Worm (Caenorhabditis elegans) whole organism, L3 larva: ENCODE data around the gene dyf-2.

ENCODE experiments used
- R02D3.7 ChIP-seq: fragments of 150-350 bp; optimal IDR thresholded peaks from 2 replicates; lab custom pipeline; 2014; ENCODE audit warnings: missing biosample characterization, missing genetic modification characterization
- ZK546.5 ChIP-seq: sonication (generic microtip); optimal IDR thresholded peaks from 2 replicates; lab custom pipeline; 2017; ENCODE audit warnings: missing biosample characterization, missing genetic modification characterization
- ama-1 ChIP-seq: fragments of 150-350 bp; optimal IDR thresholded peaks from 2 replicates; lab custom pipeline; 2018
- ceh-16 ChIP-seq: sonication (generic microtip); optimal IDR thresholded peaks from 2 replicates; lab custom pipeline; 2017; ENCODE audit warnings: missing biosample characterization, missing genetic modification characterization
- ceh-28 ChIP-seq: fragments of 150-350 bp; optimal IDR thresholded peaks from 2 replicates; lab custom pipeline; 2014; ENCODE audit warnings: missing biosample characterization, missing genetic modification reagents, missing genetic modification characterization
- ceh-82 ChIP-seq: fragments of 150-350 bp; optimal IDR thresholded peaks from 2 replicates; lab custom pipeline; 2014; ENCODE audit warnings: missing biosample characterization, missing genetic modification characterization
- ceh-9 ChIP-seq: sonication (generic microtip); optimal IDR thresholded peaks from 2 replicates; lab custom pipeline; 2018; ENCODE audit warnings: missing biosample characterization, missing genetic modification characterization
- daf-12 ChIP-seq: fragments of 150-350 bp; optimal IDR thresholded peaks from 2 replicates; lab custom pipeline; 2014; ENCODE audit warnings: missing biosample characterization, missing genetic modification reagents, missing genetic modification characterization
- egl-27 ChIP-seq: sonication (generic microtip); optimal IDR thresholded peaks from 4 replicates; lab custom pipeline; 2017; ENCODE audit warnings: missing biosample characterization, missing genetic modification reagents, missing genetic modification characterization
- egl-5 ChIP-seq: fragments of 150-350 bp; optimal IDR thresholded peaks from 2 replicates; lab custom pipeline; 2017; ENCODE audit warnings: missing biosample characterization, missing genetic modification reagents, missing genetic modification characterization, inconsistent platforms
- elt-1 ChIP-seq: fragments of 150-350 bp; optimal IDR thresholded peaks from 2 replicates; lab custom pipeline; 2014; ENCODE audit warnings: missing biosample characterization, missing genetic modification characterization
- elt-2 ChIP-seq: sonication (generic microtip); optimal IDR thresholded peaks from 2 replicates; lab custom pipeline; 2016; ENCODE audit warnings: missing genetic modification reagents, mild to moderate bottlenecking, missing genetic modification characterization, missing compliant biosample characterization
- elt-3 ChIP-seq, 3 experiments: fragments of 150-350 bp in 1 of 3; sonication (generic microtip) in 2 of 3; optimal IDR thresholded peaks; 2 replicates in 2 of 3; 4 replicates in 1 of 3; lab custom pipeline; 2014 to 2017; ENCODE audit warnings: missing biosample characterization in 3 of 3, missing genetic modification characterization in 3 of 3
- eor-1 ChIP-seq, 2 experiments: fragments of 150-350 bp; optimal IDR thresholded peaks; 2 replicates each; lab custom pipeline; 2014 to 2018; ENCODE audit warnings: missing biosample characterization in 2 of 2, missing genetic modification characterization in 2 of 2
- fkh-2 ChIP-seq: fragments of 150-350 bp; optimal IDR thresholded peaks from 2 replicates; lab custom pipeline; 2014; ENCODE audit warnings: missing biosample characterization, missing genetic modification reagents, missing genetic modification characterization
- hmg-11 ChIP-seq: sonication (generic microtip); optimal IDR thresholded peaks from 2 replicates; lab custom pipeline; 2016; ENCODE audit warnings: missing genetic modification characterization, missing compliant biosample characterization
- jun-1 ChIP-seq: fragments of 150-350 bp; optimal IDR thresholded peaks from 2 replicates; lab custom pipeline; 2014; ENCODE audit warnings: missing biosample characterization, missing genetic modification reagents, missing genetic modification characterization
- lin-15B ChIP-seq: fragments of 150-350 bp; optimal IDR thresholded peaks from 2 replicates; lab custom pipeline; 2014; ENCODE audit warnings: missing biosample characterization, missing genetic modification characterization
- lin-39 ChIP-seq: fragments of 150-350 bp; optimal IDR thresholded peaks from 2 replicates; lab custom pipeline; 2018; ENCODE audit warnings: missing biosample characterization, missing genetic modification reagents, missing genetic modification characterization
- lsy-12 ChIP-seq: sonication (generic microtip); optimal IDR thresholded peaks from 2 replicates; lab custom pipeline; 2016; ENCODE audit warnings: mild to moderate bottlenecking, missing genetic modification characterization, missing compliant biosample characterization
- mdl-1 ChIP-seq: fragments of 150-350 bp; optimal IDR thresholded peaks from 2 replicates; lab custom pipeline; 2014; ENCODE audit warnings: missing biosample characterization, missing genetic modification characterization
- mml-1 ChIP-seq: fragments of 150-350 bp; sonication (generic microtip); optimal IDR thresholded peaks from 3 replicates; lab custom pipeline; 2014; ENCODE audit warnings: missing biosample characterization, missing genetic modification characterization
- nfya-1 ChIP-seq: sonication (generic microtip); optimal IDR thresholded peaks from 2 replicates; lab custom pipeline; 2017; ENCODE audit warnings: missing genetic modification characterization, mild to moderate bottlenecking, missing compliant biosample characterization, antibody characterized with exemption, moderate library complexity; ENCODE audit not compliant: insufficient read depth
- nhr-11 ChIP-seq: fragments of 150-350 bp; optimal IDR thresholded peaks from 2 replicates; lab custom pipeline; 2014; ENCODE audit warnings: missing biosample characterization, missing genetic modification characterization
- nhr-12 ChIP-seq: fragments of 150-350 bp; optimal IDR thresholded peaks from 2 replicates; lab custom pipeline; 2014; ENCODE audit warnings: missing biosample characterization, missing genetic modification characterization
- nhr-23 ChIP-seq: fragments of 150-350 bp; optimal IDR thresholded peaks from 2 replicates; lab custom pipeline; 2014; ENCODE audit warnings: missing biosample characterization, missing genetic modification reagents, missing genetic modification characterization
- nhr-237 ChIP-seq: fragments of 150-350 bp; optimal IDR thresholded peaks from 2 replicates; lab custom pipeline; 2014; ENCODE audit warnings: missing biosample characterization, missing genetic modification characterization
- nhr-25 ChIP-seq: sonication (generic microtip); optimal IDR thresholded peaks from 2 replicates; lab custom pipeline; 2017; ENCODE audit warnings: missing biosample characterization, missing genetic modification characterization
- nhr-28 ChIP-seq: fragments of 150-350 bp; optimal IDR thresholded peaks from 2 replicates; lab custom pipeline; 2014; ENCODE audit warnings: missing biosample characterization, missing genetic modification characterization
- nhr-43 ChIP-seq: sonication (generic microtip); optimal IDR thresholded peaks from 2 replicates; lab custom pipeline; 2016; ENCODE audit warnings: mild to moderate bottlenecking, missing genetic modification characterization, missing compliant biosample characterization; ENCODE audit not compliant: poor library complexity, severe bottlenecking
- nhr-67 ChIP-seq: fragments of 150-350 bp; optimal IDR thresholded peaks from 2 replicates; lab custom pipeline; 2014; ENCODE audit warnings: missing biosample characterization, missing genetic modification characterization
- pha-4 ChIP-seq: fragments of 150-350 bp; optimal IDR thresholded peaks from 2 replicates; lab custom pipeline; 2014; ENCODE audit warnings: missing biosample characterization, missing genetic modification reagents, missing genetic modification characterization
- pqm-1 ChIP-seq: fragments of 150-350 bp; optimal IDR thresholded peaks from 2 replicates; lab custom pipeline; 2017; ENCODE audit warnings: missing biosample characterization, missing genetic modification characterization, inconsistent platforms
- sea-2 ChIP-seq: fragments of 150-350 bp; sonication (generic microtip); optimal IDR thresholded peaks from 4 replicates; lab custom pipeline; 2014; ENCODE audit warnings: missing biosample characterization, missing genetic modification reagents, missing genetic modification characterization
- skn-1 ChIP-seq: fragments of 150-350 bp; optimal IDR thresholded peaks from 2 replicates; lab custom pipeline; 2014; ENCODE audit warnings: missing biosample characterization, missing genetic modification characterization
- tbx-2 ChIP-seq: sonication (generic microtip); optimal IDR thresholded peaks from 2 replicates; lab custom pipeline; 2016; ENCODE audit warnings: mild to moderate bottlenecking, missing genetic modification characterization, missing compliant biosample characterization
- unc-39 ChIP-seq: sonication (generic microtip); optimal IDR thresholded peaks from 4 replicates; lab custom pipeline; 2017; ENCODE audit warnings: missing biosample characterization, missing genetic modification characterization
- unc-62 ChIP-seq: fragments of 150-350 bp; sonication (generic microtip); optimal IDR thresholded peaks from 4 replicates; lab custom pipeline; 2014; ENCODE audit warnings: missing biosample characterization, missing genetic modification reagents, missing genetic modification characterization
- zag-1 ChIP-seq: fragments of 150-350 bp; optimal IDR thresholded peaks from 2 replicates; lab custom pipeline; 2014; ENCODE audit warnings: missing biosample characterization, missing genetic modification characterization
- ztf-11 ChIP-seq: fragments of 150-350 bp; optimal IDR thresholded peaks from 2 replicates; lab custom pipeline; 2014; ENCODE audit warnings: missing biosample characterization, missing genetic modification characterization
- ztf-4 ChIP-seq: fragments of 150-350 bp; optimal IDR thresholded peaks from 2 replicates; lab custom pipeline; 2014; ENCODE audit warnings: missing biosample characterization, missing genetic modification characterization

Gene dyf-2

DNA sequence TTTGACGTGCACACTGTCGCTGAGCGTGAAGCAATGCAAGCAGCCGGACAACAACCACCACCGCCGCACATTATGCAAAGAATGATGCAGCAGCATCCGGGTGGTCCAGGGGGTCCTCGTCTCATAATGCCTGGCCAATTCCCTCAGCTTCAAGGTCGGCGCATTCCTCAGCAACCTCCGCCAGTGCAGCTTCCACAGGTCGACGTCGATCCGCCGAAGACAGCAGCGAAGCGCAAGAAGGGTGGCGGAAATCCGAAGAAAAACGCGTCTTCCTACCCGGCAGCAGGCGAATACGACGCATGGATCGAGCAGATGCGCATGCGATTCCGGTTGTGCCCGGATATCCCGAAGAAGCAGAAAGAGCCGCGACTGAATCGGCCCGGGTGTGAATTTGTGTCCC, 34.8 kb downstream of the dyf-2 start:
- TF ChIP-seq hmg-11 (no peak), skn-1 (tag; lab: Kevin White, UChicago) (no peak), ztf-4 (tag; lab: Kevin White, UChicago) (no peak), zag-1 (no peak), unc-39 (tag; lab: Kevin White, UChicago) (no peak), nhr-67 (no peak)

ce11 chrIII:13648540-13648939, 37.7 kb downstream of the dyf-2 start:
- TF ChIP-seq mml-1 (no peak), nhr-12 (tag; lab: Kevin White, UChicago) (no peak), ZK546.5 (tag; lab: Kevin White, UChicago) (no peak), ceh-28 (tag; lab: Kevin White, UChicago) (no peak), fkh-2 (tag; lab: Kevin White, UChicago) (no peak), daf-12 (tag; lab: Kevin White, UChicago) (no peak), lsy-12 (tag; lab: Kevin White, UChicago) (no peak), mdl-1 (no peak), pqm-1 (tag; lab: Kevin White, UChicago) (no peak), nhr-25 (tag; lab: Kevin White, UChicago) (no peak), ztf-4 (tag; lab: Kevin White, UChicago) (no peak), ceh-9 (tag; lab: Kevin White, UChicago) (no peak), ama-1 (lab: Kevin White, UChicago) (no peak), lin-39 (tag; lab: Kevin White, UChicago) (no peak), elt-1 (tag; lab: Kevin White, UChicago) (no peak), nhr-237 (tag; lab: Kevin White, UChicago) (no peak), R02D3.7 (tag; lab: Kevin White, UChicago) (no peak), nfya-1 (no peak), ztf-11 (tag; lab: Kevin White, UChicago) (no peak), egl-27 (no peak)

DNA sequence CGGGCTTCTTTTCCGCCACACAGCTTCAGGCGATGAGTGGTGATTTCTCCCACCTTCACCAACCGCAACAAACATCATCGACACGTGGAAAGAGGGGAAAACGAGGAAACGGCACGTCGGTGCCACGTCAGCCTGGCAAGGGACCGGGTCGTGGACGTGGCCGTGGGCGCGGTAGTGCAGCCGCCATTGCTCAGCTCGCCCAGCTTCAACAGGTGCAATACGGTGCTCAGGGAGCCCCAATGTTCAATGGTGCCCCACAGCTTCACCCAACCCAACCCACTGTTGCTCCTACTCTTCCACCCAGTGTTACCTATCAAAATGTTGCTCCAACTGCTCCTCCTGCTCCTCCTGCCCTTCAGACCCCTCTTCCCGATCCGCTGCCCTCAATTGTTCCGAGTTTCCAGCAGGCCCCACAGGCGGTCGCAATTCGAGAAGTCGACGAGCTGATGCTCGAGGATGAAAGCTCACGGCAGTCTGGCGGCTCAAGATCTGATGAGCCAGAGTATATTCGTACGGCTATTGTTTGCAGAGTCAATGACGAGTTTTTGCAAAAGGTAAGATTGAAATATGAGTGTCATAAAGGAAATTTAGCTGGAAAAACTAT, 40.3 kb downstream of the dyf-2 start:
- TF ChIP-seq jun-1 (tag; lab: Kevin White, UChicago), result no peak
- no peak for TF ChIP-seq elt-1 (tag; lab: Kevin White, UChicago)
- no peak for TF ChIP-seq pha-4 (tag; lab: Kevin White, UChicago)

DNA sequence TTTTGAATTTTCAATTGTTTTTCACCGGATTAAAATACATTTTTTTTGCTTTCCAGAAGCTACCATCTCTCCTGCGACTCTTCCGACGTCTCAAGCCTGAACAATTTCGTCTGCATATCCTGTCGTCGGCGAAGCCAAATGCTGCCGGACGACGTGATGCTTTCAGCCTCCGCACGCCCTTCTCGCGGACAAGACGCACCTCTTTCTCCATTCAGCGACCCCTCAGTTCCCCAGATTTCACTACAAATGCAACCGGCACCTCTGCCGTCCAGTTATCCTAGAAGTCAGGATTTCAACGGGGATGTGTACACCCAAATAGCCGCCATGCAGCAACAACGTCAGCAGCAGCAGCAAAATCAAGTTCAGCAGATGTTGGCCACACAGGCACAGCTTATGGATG, 42.0 kb downstream of the dyf-2 start:
- no peak for TF ChIP-seq R02D3.7 (tag; lab: Kevin White, UChicago)
- TF ChIP-seq elt-1 (tag; lab: Kevin White, UChicago), result no peak
- TF ChIP-seq jun-1 (tag; lab: Kevin White, UChicago), result no peak
- TF ChIP-seq ceh-82, result no peak
- TF ChIP-seq ztf-11 (tag; lab: Kevin White, UChicago), result no peak
- no peak for TF ChIP-seq ceh-28 (tag; lab: Kevin White, UChicago)
- TF ChIP-seq fkh-2 (tag; lab: Kevin White, UChicago), result no peak
- TF ChIP-seq ZK546.5 (tag; lab: Kevin White, UChicago), result no peak
- TF ChIP-seq nhr-11 (tag; lab: Kevin White, UChicago), result no peak
- TF ChIP-seq nhr-43 (tag; lab: Kevin White, UChicago), result no peak
- no peak for TF ChIP-seq daf-12 (tag; lab: Kevin White, UChicago)
- TF ChIP-seq unc-62, result no peak
- TF ChIP-seq eor-1 (tag; optimal IDR thresholded peaks at IDR 0.05; lab: Kevin White, UChicago), result no peak
- TF ChIP-seq skn-1 (tag; lab: Kevin White, UChicago), result no peak
- TF ChIP-seq nhr-12 (tag; lab: Kevin White, UChicago), result no peak
- no peak for TF ChIP-seq tbx-2 (tag; lab: Kevin White, UChicago)

- TF ChIP-seq ceh-28 (tag; lab: Kevin White, UChicago) (peak; percentile 99), nhr-237 (tag; lab: Kevin White, UChicago) (peak; percentile 33), mdl-1 (peak; percentile 38), daf-12 (tag; lab: Kevin White, UChicago) (peak; percentile 66), tbx-2 (tag; lab: Kevin White, UChicago) (peak; percentile 97), zag-1 (peak; percentile 80), nhr-23 (tag; lab: Kevin White, UChicago) (peak; percentile 99), nhr-11 (tag; lab: Kevin White, UChicago) (peak; percentile 95), elt-1 (tag; lab: Kevin White, UChicago) (peak; percentile 82), ceh-82 (peak; percentile 95), lin-15B (tag; lab: Kevin White, UChicago) (peak; percentile 98), elt-2 (tag; lab: Kevin White, UChicago) (peak; percentile 94), ztf-11 (tag; lab: Kevin White, UChicago) (no peak), ztf-4 (tag; lab: Kevin White, UChicago) (peak; percentile 90), unc-39 (tag; lab: Kevin White, UChicago) (peak; percentile 32), sea-2 (GFP tag; lab: Kevin White, UChicago) (peak; percentile 95), nhr-28 (peak; percentile 76), nhr-12 (tag; lab: Kevin White, UChicago) (no peak), jun-1 (tag; lab: Kevin White, UChicago) (peak; percentile 98), elt-3 (tag; optimal IDR thresholded peaks at IDR 0.05; lab: Kevin White, UChicago) (peak; percentile 0 to 92 (median 71)), egl-5 (peak; percentile 81), ama-1 (lab: Kevin White, UChicago) (peak; percentile 77), lsy-12 (tag; lab: Kevin White, UChicago) (peak; percentile 98), ceh-16 (tag; lab: Kevin White, UChicago) (no peak), lin-39 (tag; lab: Kevin White, UChicago) (peak; percentile 97), eor-1 (tag; optimal IDR thresholded peaks at IDR 0.05; lab: Kevin White, UChicago) (peak in 1 of 2 experiments; percentile 69)
Measured at ce11 chrIII:13643534-13643933, 42.7 kb downstream of the dyf-2 start, which contains the start of the genes drr-2 and set-16. drr-2 (minus strand) TSS chrIII:13643570. set-16 (plus strand) TSS chrIII:13643916.
